Fruit fly (Drosophila melanogaster) whole organism, embryonic: Measurements from ENCODE around the gene CG12768.
A peak's percentile ranks its signal among the peaks of the same experiment; 100 is the strongest.

Experiments used
- Abd-B ChIP-seq: fragments of 200-800 bp; sonication (Bioruptor generic); optimal IDR thresholded peaks from 2 replicates; lab custom pipeline; 2018; ENCODE audit warnings: missing biosample characterization, mild to moderate bottlenecking, missing genetic modification characterization, moderate library complexity
- Antp ChIP-seq: fragments of 200-800 bp; sonication (Bioruptor generic); optimal IDR thresholded peaks from 3 replicates; lab custom pipeline; 2016; ENCODE audit warnings: missing biosample characterization, missing genetic modification characterization
- Atf6 ChIP-seq: fragments of 200-800 bp; sonication (Bioruptor generic); IDR thresholded peaks from 2 replicates; pipeline ENCODE4 v1.3.6; 2022; ENCODE audit warnings: missing biosample characterization, missing genetic modification characterization
- BEAF-32 ChIP-seq: fragments of 200-800 bp; sonication (Bioruptor generic); optimal IDR thresholded peaks from 3 replicates; lab custom pipeline; 2017; ENCODE audit warnings: missing biosample characterization, missing genetic modification characterization, mild to moderate bottlenecking, moderate library complexity, missing genetic modification reagents
- CG10462 ChIP-seq: fragments of 200-800 bp; sonication (Bioruptor generic); optimal IDR thresholded peaks from 2 replicates; lab custom pipeline; 2016; ENCODE audit warnings: missing biosample characterization, missing genetic modification characterization
- CG10565 ChIP-seq: fragments of 200-800 bp; sonication (Bioruptor generic); optimal IDR thresholded peaks from 3 replicates; lab custom pipeline; 2016; ENCODE audit warnings: missing biosample characterization, mild to moderate bottlenecking, missing genetic modification characterization
- CG10959 ChIP-seq: fragments of 200-800 bp; sonication (Bioruptor generic); IDR thresholded peaks from 2 replicates; pipeline ENCODE4 v1.3.6; 2022; ENCODE audit warnings: missing biosample characterization, missing genetic modification characterization
- CG11247 ChIP-seq: fragments of 200-800 bp; sonication (Bioruptor generic); IDR thresholded peaks from 2 replicates; pipeline ENCODE4 v1.3.6; 2022; ENCODE audit warnings: missing biosample characterization, missing genetic modification characterization
- CG12104 ChIP-seq: fragments of 200-800 bp; sonication (Bioruptor generic); optimal IDR thresholded peaks from 3 replicates; lab custom pipeline; 2016; ENCODE audit warnings: missing biosample characterization, missing genetic modification characterization
- CG1233 ChIP-seq: fragments of 200-800 bp; sonication (Bioruptor generic); optimal IDR thresholded peaks from 4 replicates; lab custom pipeline; 2018; ENCODE audit warnings: missing biosample characterization, mild to moderate bottlenecking, missing genetic modification characterization
- CG14441 ChIP-seq: fragments of 200-800 bp; sonication (Bioruptor generic); IDR thresholded peaks from 2 replicates; pipeline ENCODE4 v1.3.6; 2022; ENCODE audit warnings: missing biosample characterization, missing genetic modification characterization
- CG15479 ChIP-seq: fragments of 200-800 bp; sonication (Bioruptor generic); optimal IDR thresholded peaks from 3 replicates; lab custom pipeline; 2019; ENCODE audit warnings: missing biosample characterization, mild to moderate bottlenecking, missing genetic modification characterization, moderate library complexity
- CG16779 ChIP-seq: fragments of 200-800 bp; sonication (Bioruptor generic); IDR thresholded peaks from 2 replicates; pipeline ENCODE4 v1.3.6; 2022; ENCODE audit warnings: missing biosample characterization, missing genetic modification characterization
- CG16813 ChIP-seq: fragments of 200-800 bp; sonication (Bioruptor generic); IDR thresholded peaks from 3 replicates; pipeline ENCODE4 v1.3.6; 2022; ENCODE audit warnings: missing biosample characterization, missing genetic modification characterization; ENCODE audit not compliant: partially characterized antibody
- CG17186 ChIP-seq: fragments of 200-800 bp; sonication (Bioruptor generic); optimal IDR thresholded peaks from 3 replicates; lab custom pipeline; 2017; ENCODE audit warnings: missing biosample characterization, missing genetic modification reagents, missing genetic modification characterization
- CG17829 ChIP-seq: fragments of 200-800 bp; optimal IDR thresholded peaks from 2 replicates; lab custom pipeline; 2019; ENCODE audit warnings: missing biosample characterization, mild to moderate bottlenecking, missing genetic modification characterization, moderate library complexity
- CG2199 ChIP-seq: fragments of 200-800 bp; sonication (Bioruptor generic); IDR thresholded peaks from 3 replicates; pipeline ENCODE4 v1.3.6; 2022; ENCODE audit warnings: missing biosample characterization, missing genetic modification characterization
- CG30403 ChIP-seq: fragments of 200-800 bp; sonication (Bioruptor generic); optimal IDR thresholded peaks from 3 replicates; lab custom pipeline; 2016; ENCODE audit warnings: missing biosample characterization, missing genetic modification characterization
- CG3838 ChIP-seq: fragments of 200-800 bp; sonication (Bioruptor generic); optimal IDR thresholded peaks from 3 replicates; lab custom pipeline; 2016; ENCODE audit warnings: missing biosample characterization, missing genetic modification characterization
- CG4404 ChIP-seq: fragments of 200-800 bp; sonication (Bioruptor generic); IDR thresholded peaks from 2 replicates; pipeline ENCODE4 v1.3.6; 2022; ENCODE audit warnings: missing biosample characterization, missing genetic modification characterization
- CG6683 ChIP-seq: fragments of 200-800 bp; sonication (Bioruptor generic); optimal IDR thresholded peaks from 2 replicates; lab custom pipeline; 2017; ENCODE audit warnings: missing biosample characterization, mild to moderate bottlenecking, missing genetic modification characterization, missing genetic modification reagents
- CG7963 ChIP-seq: fragments of 200-800 bp; sonication (Bioruptor generic); IDR thresholded peaks from 3 replicates; pipeline ENCODE4 v1.3.6; 2022; ENCODE audit warnings: missing biosample characterization, missing genetic modification characterization; ENCODE audit not compliant: partially characterized antibody
- CG9727 ChIP-seq: fragments of 200-800 bp; sonication (Bioruptor generic); optimal IDR thresholded peaks from 3 replicates; lab custom pipeline; 2017; ENCODE audit warnings: missing biosample characterization, mild to moderate bottlenecking, missing genetic modification characterization
- Dip3 ChIP-seq: fragments of 200-800 bp; sonication (Bioruptor generic); optimal IDR thresholded peaks from 3 replicates; lab custom pipeline; 2016; ENCODE audit warnings: missing biosample characterization, missing genetic modification characterization
- HmgD ChIP-seq: fragments of 200-800 bp; sonication (Bioruptor generic); optimal IDR thresholded peaks from 3 replicates; lab custom pipeline; 2016; ENCODE audit warnings: missing biosample characterization, missing genetic modification characterization
- Kr ChIP-seq: fragments of 200-800 bp; sonication (Bioruptor generic); optimal IDR thresholded peaks from 2 replicates; lab custom pipeline; 2017; ENCODE audit warnings: missing biosample characterization, mild to moderate bottlenecking, missing genetic modification characterization
- Meics ChIP-seq: fragments of 200-800 bp; sonication (Bioruptor generic); optimal IDR thresholded peaks from 2 replicates; lab custom pipeline; 2017; ENCODE audit warnings: missing biosample characterization, mild to moderate bottlenecking, missing genetic modification characterization
- Mrtf ChIP-seq: fragments of 200-800 bp; sonication (Bioruptor generic); IDR thresholded peaks from 3 replicates; pipeline ENCODE4 v1.3.6; 2022; ENCODE audit warnings: missing biosample characterization, missing genetic modification characterization
- Myb ChIP-seq: fragments of 200-800 bp; sonication (Bioruptor generic); optimal IDR thresholded peaks from 2 replicates; lab custom pipeline; 2016; ENCODE audit warnings: missing biosample characterization, missing genetic modification characterization
- NfI ChIP-seq: fragments of 200-800 bp; sonication (Bioruptor generic); optimal IDR thresholded peaks from 3 replicates; lab custom pipeline; 2018; ENCODE audit warnings: missing biosample characterization, mild to moderate bottlenecking, missing genetic modification characterization, moderate library complexity
- Pdp1 ChIP-seq, 2 experiments: fragments of 200-800 bp; sonication (Bioruptor generic); optimal IDR thresholded peaks; 3 replicates each; lab custom pipeline; 2016; ENCODE audit warnings: missing biosample characterization in 2 of 2, missing genetic modification characterization in 2 of 2, mild to moderate bottlenecking in 1 of 2, moderate library complexity in 1 of 2
- Sry-β ChIP-seq: fragments of 200-800 bp; sonication (Bioruptor generic); optimal IDR thresholded peaks from 2 replicates; lab custom pipeline; 2018; ENCODE audit warnings: missing biosample characterization, mild to moderate bottlenecking, missing genetic modification characterization, moderate library complexity
- Usf ChIP-seq: fragments of 200-800 bp; sonication (Bioruptor generic); optimal IDR thresholded peaks from 2 replicates; lab custom pipeline; 2017; ENCODE audit warnings: missing genotype, missing biosample characterization, missing genetic modification characterization
- Vsx1 ChIP-seq: fragments of 200-800 bp; sonication (Bioruptor generic); optimal IDR thresholded peaks from 2 replicates; lab custom pipeline; 2017; ENCODE audit warnings: missing biosample characterization, mild to moderate bottlenecking, missing genetic modification characterization, missing genetic modification reagents
- chinmo ChIP-seq: fragments of 200-800 bp; sonication (Bioruptor generic); IDR thresholded peaks from 4 replicates; pipeline ENCODE4 v1.3.6; 2022; ENCODE audit warnings: missing biosample characterization, missing genetic modification characterization; ENCODE audit not compliant: partially characterized antibody
- fu2 ChIP-seq: fragments of 200-800 bp; sonication (Bioruptor generic); optimal IDR thresholded peaks from 2 replicates; lab custom pipeline; 2016; ENCODE audit warnings: missing biosample characterization, missing genetic modification characterization
- gce ChIP-seq: fragments of 200-800 bp; sonication (Bioruptor generic); IDR thresholded peaks from 3 replicates; pipeline ENCODE4 v1.3.6; 2022; ENCODE audit warnings: missing biosample characterization, missing genetic modification characterization
- ham ChIP-seq: fragments of 200-800 bp; sonication (Bioruptor generic); IDR thresholded peaks from 2 replicates; pipeline ENCODE4 v1.3.6; 2022; ENCODE audit warnings: missing biosample characterization, missing genetic modification characterization
- hb ChIP-seq: fragments of 200-800 bp; sonication (Bioruptor generic); IDR thresholded peaks from 3 replicates; pipeline ENCODE4 v1.3.6; 2022; ENCODE audit warnings: missing biosample characterization, missing genetic modification characterization; ENCODE audit not compliant: partially characterized antibody
- klu ChIP-seq: fragments of 200-800 bp; sonication (Bioruptor generic); IDR thresholded peaks from 2 replicates; pipeline ENCODE4 v1.3.6; 2022; ENCODE audit warnings: missing biosample characterization, missing genetic modification characterization
- lab ChIP-seq: fragments of 200-800 bp; sonication (Bioruptor generic); optimal IDR thresholded peaks from 3 replicates; lab custom pipeline; 2017; ENCODE audit warnings: missing biosample characterization, missing genetic modification characterization, mild to moderate bottlenecking, moderate library complexity, missing genetic modification reagents
- phol ChIP-seq: fragments of 200-800 bp; sonication (Bioruptor generic); optimal IDR thresholded peaks from 3 replicates; lab custom pipeline; 2018; ENCODE audit warnings: missing biosample characterization, mild to moderate bottlenecking, missing genetic modification characterization, moderate library complexity
- pita ChIP-seq: fragments of 200-800 bp; sonication (Bioruptor generic); optimal IDR thresholded peaks from 2 replicates; lab custom pipeline; 2017; ENCODE audit warnings: missing biosample characterization, mild to moderate bottlenecking, missing genetic modification characterization
- ranshi ChIP-seq: fragments of 200-800 bp; sonication (Bioruptor generic); IDR thresholded peaks from 2 replicates; pipeline ENCODE4 v1.3.6; 2022; ENCODE audit warnings: missing biosample characterization, missing genetic modification characterization
- repo ChIP-seq: fragments of 200-800 bp; sonication (Bioruptor generic); optimal IDR thresholded peaks from 2 replicates; lab custom pipeline; 2016; ENCODE audit warnings: missing biosample characterization, missing genetic modification characterization
- ro ChIP-seq: fragments of 200-800 bp; sonication (Bioruptor generic); IDR thresholded peaks from 2 replicates; pipeline ENCODE4 v1.3.6; 2022; ENCODE audit warnings: missing biosample characterization, missing genetic modification characterization
- run ChIP-seq: fragments of 200-800 bp; sonication (Bioruptor generic); optimal IDR thresholded peaks from 3 replicates; lab custom pipeline; 2018; ENCODE audit warnings: missing biosample characterization, mild to moderate bottlenecking, missing genetic modification characterization
- sim ChIP-seq: fragments of 200-800 bp; sonication (Bioruptor generic); IDR thresholded peaks from 2 replicates; pipeline ENCODE4 v1.3.6; 2022; ENCODE audit warnings: missing biosample characterization, missing genetic modification characterization
- sisA ChIP-seq: fragments of 200-800 bp; sonication (Bioruptor generic); IDR thresholded peaks from 2 replicates; pipeline ENCODE4 v1.3.6; 2022; ENCODE audit warnings: missing biosample characterization, missing genetic modification characterization
- sna ChIP-seq: fragments of 200-800 bp; sonication (Bioruptor generic); IDR thresholded peaks from 2 replicates; pipeline ENCODE4 v1.3.6; 2022; ENCODE audit warnings: missing biosample characterization, missing genetic modification characterization; ENCODE audit not compliant: partially characterized antibody

The CG12768 gene

DNA sequence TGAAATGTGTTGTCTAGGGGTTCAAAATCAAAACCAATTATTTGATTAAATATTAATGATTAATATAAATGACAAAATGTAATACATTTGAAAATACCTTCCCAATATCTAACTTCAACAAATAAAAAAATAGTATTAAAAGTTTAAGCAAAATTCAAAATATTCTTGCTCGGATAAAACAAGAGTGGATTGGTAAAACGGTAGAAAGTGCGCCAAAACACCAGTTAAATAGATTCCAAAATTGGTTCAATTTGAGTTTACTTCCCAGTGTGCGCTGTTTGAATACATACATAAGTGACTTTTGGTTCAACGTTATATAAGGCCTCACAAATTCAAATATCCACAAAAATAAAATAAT is 45.3 kb upstream of the CG12768 start (continued):
- TF ChIP-seq ham (GFP tag; lab: Robert Waterston, UW), result no peak
- peak; percentile 59 for TF ChIP-seq CG14441 (GFP tag; lab: Robert Waterston, UW)
- TF ChIP-seq Abd-B (GFP tag; lab: Kevin White, UChicago), result peak; percentile 47
- TF ChIP-seq CG9727 (GFP tag; lab: Kevin White, UChicago), result peak; percentile 21
- TF ChIP-seq CG15479 (GFP tag; lab: Kevin White, UChicago), result no peak
- peak; percentile 73 for TF ChIP-seq phol
- no peak for TF ChIP-seq HmgD
- TF ChIP-seq Myb, result no peak
- TF ChIP-seq sim (GFP tag; lab: Robert Waterston, UW), result no peak
- TF ChIP-seq Meics, result peak; percentile 70
- peak; percentile 79 for TF ChIP-seq CG17829
- TF ChIP-seq run (tag; lab: Kevin White, UChicago), result peak; percentile 29
- no peak for TF ChIP-seq Antp (GFP tag; lab: Kevin White, UChicago)
- TF ChIP-seq ranshi (GFP tag; lab: Robert Waterston, UW), result 0 out of 2 replicates have a peak, but pooled peaks have one; percentile 47
- no peak for TF ChIP-seq CG16779 (GFP tag; lab: Robert Waterston, UW)
- no peak; the same call in 2 of the 3 replicates for TF ChIP-seq hb (GFP tag; lab: Robert Waterston, UW)
- peak; percentile 16; the same call in 1 of the 3 replicates for TF ChIP-seq Mrtf (GFP tag; lab: Robert Waterston, UW)
- TF ChIP-seq CG17186, result no peak
- TF ChIP-seq ro (GFP tag; lab: Robert Waterston, UW), result no peak
- peak; percentile 31 to 78 for TF ChIP-seq Pdp1 (GFP tag; optimal IDR thresholded peaks at IDR 0.05; lab: Kevin White, UChicago)
- TF ChIP-seq klu (GFP tag; lab: Robert Waterston, UW), result 0 out of 2 replicates have a peak, but pooled peaks have one; percentile 18
- peak; percentile 23 for TF ChIP-seq CG1233 (GFP tag; lab: Kevin White, UChicago)
- no peak for TF ChIP-seq CG12104 (GFP tag; lab: Kevin White, UChicago)
- TF ChIP-seq BEAF-32 (GFP tag; lab: Kevin White, UChicago), result no peak
- no peak for TF ChIP-seq CG10565 (GFP tag; lab: Kevin White, UChicago)
- TF ChIP-seq CG2199 (GFP tag; lab: Robert Waterston, UW), result no peak
- no peak for TF ChIP-seq Usf (GFP tag; lab: Kevin White, UChicago)
- TF ChIP-seq sisA, result peak; percentile 49; the same call in 1 of the 2 replicates
- no peak for TF ChIP-seq Dip3 (GFP tag; lab: Kevin White, UChicago)
- no peak for TF ChIP-seq Kr (GFP tag; lab: Kevin White, UChicago)
- TF ChIP-seq pita (GFP tag; lab: Kevin White, UChicago), result no peak
- TF ChIP-seq lab (GFP tag; lab: Kevin White, UChicago), result peak; percentile 58
- TF ChIP-seq Sry-β (GFP tag; lab: Kevin White, UChicago), result no peak
- TF ChIP-seq fu2, result no peak
- peak; percentile 72 for TF ChIP-seq Vsx1
- TF ChIP-seq CG10462, result peak; percentile 17
- TF ChIP-seq CG4404 (GFP tag; lab: Robert Waterston, UW), result no peak
- no peak for TF ChIP-seq CG10959 (GFP tag; lab: Robert Waterston, UW)
- TF ChIP-seq CG30403, result peak; percentile 78
- TF ChIP-seq repo (GFP tag; lab: Kevin White, UChicago), result no peak
- TF ChIP-seq CG7963 (GFP tag; lab: Robert Waterston, UW), result no peak
- TF ChIP-seq CG6683, result no peak
- TF ChIP-seq CG11247 (GFP tag; lab: Robert Waterston, UW), result no peak
- TF ChIP-seq NfI (GFP tag; lab: Kevin White, UChicago), result peak; percentile 68
- TF ChIP-seq CG16813, result no peak
- TF ChIP-seq Atf6 (GFP tag; lab: Robert Waterston, UW), result peak; percentile 81
- 0 out of 3 replicates have a peak, but pooled peaks have one; percentile 15 for TF ChIP-seq gce
- no peak for TF ChIP-seq sna (GFP tag; lab: Robert Waterston, UW)
- peak; percentile 7 for TF ChIP-seq CG3838 (GFP tag; lab: Kevin White, UChicago)
- no peak for TF ChIP-seq chinmo (GFP tag; lab: Robert Waterston, UW)
